Fruit fly (Drosophila melanogaster): ENCODE measurements around the gene cindr.

Gene cindr

DNA sequence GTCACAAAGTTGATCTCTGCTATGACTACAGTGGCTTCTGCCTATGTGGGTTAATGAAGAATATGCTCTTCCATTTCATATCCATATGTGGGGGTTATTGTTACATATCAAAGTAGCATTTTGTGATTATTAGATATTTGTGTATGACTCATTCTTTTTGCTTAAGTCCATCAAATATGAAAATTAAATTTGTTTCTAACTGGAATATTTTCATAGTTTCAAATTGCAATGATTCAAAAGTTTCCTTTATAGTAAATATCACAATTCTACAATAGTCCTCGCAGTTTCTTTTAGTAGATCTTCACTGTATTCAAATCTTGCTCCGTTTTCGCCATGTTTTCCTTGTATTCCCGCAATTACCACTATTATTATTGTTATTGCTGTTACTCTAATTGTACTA lies 3.2 kb upstream of the cindr start (continued):
- TF ChIP-seq dac (GFP tag; optimal IDR thresholded peaks at IDR 0.05) (peak; percentile 12), CG6808 (GFP tag; optimal IDR thresholded peaks at IDR 0.05) (peak; percentile 73), CG9139 (GFP tag; optimal IDR thresholded peaks at IDR 0.05) (no peak), Sox14 (GFP tag; optimal IDR thresholded peaks at IDR 0.05) (peak; percentile 70), CG6163 (GFP tag; IDR thresholded peaks at IDR 0.05) (peak; percentile 73), CG31627 (GFP tag; optimal IDR thresholded peaks at IDR 0.05) (peak; percentile 52), eg (GFP tag; IDR thresholded peaks at IDR 0.05) (peak; percentile 79), fd59A (GFP tag; optimal IDR thresholded peaks at IDR 0.05) (peak; percentile 58), CG11294 (GFP tag; IDR thresholded peaks at IDR 0.05) (peak; percentile 68), pdm3 (GFP tag; optimal IDR thresholded peaks at IDR 0.05) (peak; percentile 76), CG6276 (GFP tag; optimal IDR thresholded peaks at IDR 0.05) (peak; percentile 85), Eip78C (GFP tag) (peak; percentile 92), CG1621 (tag; optimal IDR thresholded peaks at IDR 0.05) (peak; percentile 20), Hr38 (GFP tag; optimal IDR thresholded peaks at IDR 0.05) (no peak), topi (GFP tag; optimal IDR thresholded peaks at IDR 0.05) (peak; percentile 44), CG3032 (tag; optimal IDR thresholded peaks at IDR 0.05) (peak; percentile 68)

DNA sequence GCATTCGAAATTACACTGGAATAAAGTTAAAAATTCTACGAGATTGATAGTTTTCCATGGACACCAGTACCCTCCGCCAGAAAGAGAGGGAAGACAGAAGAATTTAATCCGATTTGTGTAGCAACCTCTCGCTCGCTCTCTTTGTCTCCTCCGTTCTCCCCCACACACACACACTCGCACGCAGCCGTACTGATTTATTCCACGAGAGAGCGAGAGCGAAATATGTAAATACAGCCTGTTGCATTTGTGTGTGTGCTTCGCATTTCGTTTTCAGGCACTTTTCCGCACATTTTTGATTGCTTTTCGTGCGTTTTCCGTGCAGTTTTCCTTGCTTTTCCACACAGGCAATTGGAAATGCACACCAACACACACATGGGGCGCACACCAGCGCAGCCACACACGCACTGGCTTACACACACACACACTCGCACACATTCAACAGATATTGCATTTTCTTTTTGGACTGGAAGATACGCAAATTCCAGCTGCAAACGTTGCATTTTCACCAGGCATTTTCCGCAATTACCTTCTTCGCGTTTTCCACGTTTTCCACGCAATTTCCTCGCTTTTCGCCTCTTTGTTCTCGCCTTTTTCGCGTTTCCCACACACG lies 2.5 kb upstream of the cindr start:
- TF ChIP-seq Lpt (GFP tag; optimal IDR thresholded peaks at IDR 0.05) = no peak
- TF ChIP-seq Hr38 (GFP tag; optimal IDR thresholded peaks at IDR 0.05) = no peak
- no peak for TF ChIP-seq Smox (GFP tag; optimal IDR thresholded peaks at IDR 0.05)
- no peak for TF ChIP-seq fd59A (GFP tag; optimal IDR thresholded peaks at IDR 0.05)
- peak; percentile 48; the same call in 1 of the 3 replicates for TF ChIP-seq CG6163 (GFP tag; IDR thresholded peaks at IDR 0.05)
- no peak for TF ChIP-seq OdsH (GFP tag; optimal IDR thresholded peaks at IDR 0.05)
- no peak for TF ChIP-seq CG8319 (GFP tag; optimal IDR thresholded peaks at IDR 0.05)
- TF ChIP-seq CG11762 (GFP tag; optimal IDR thresholded peaks at IDR 0.05; ENCODE audit: insufficient read depth) = no peak
- TF ChIP-seq CG16779 (tag; optimal IDR thresholded peaks at IDR 0.05) = no peak
- TF ChIP-seq CG10669 (GFP tag; optimal IDR thresholded peaks at IDR 0.05) = no peak
- TF ChIP-seq ss (GFP tag; optimal IDR thresholded peaks at IDR 0.05) = peak; percentile 20 to 39
- no peak for TF ChIP-seq CG8119 (GFP tag; IDR thresholded peaks at IDR 0.05)
- TF ChIP-seq CG9139 (GFP tag; optimal IDR thresholded peaks at IDR 0.05) = peak; percentile 25
- TF ChIP-seq cyc (GFP tag; optimal IDR thresholded peaks at IDR 0.05) = no peak
- TF ChIP-seq CG15336 (GFP tag; IDR thresholded peaks at IDR 0.05) = peak; percentile 35; the same call in 1 of the 2 replicates
- no peak for TF ChIP-seq esn (GFP tag; optimal IDR thresholded peaks at IDR 0.05)
- TF ChIP-seq lz (GFP tag; optimal IDR thresholded peaks at IDR 0.05) = no peak
- TF ChIP-seq CG11902 (GFP tag; optimal IDR thresholded peaks at IDR 0.05) = no peak
- TF ChIP-seq CG4318 (GFP tag; optimal IDR thresholded peaks at IDR 0.05) = no peak
- TF ChIP-seq Hr39 (GFP tag; optimal IDR thresholded peaks at IDR 0.05) = no peak
- TF ChIP-seq CG6276 (GFP tag; optimal IDR thresholded peaks at IDR 0.05) = no peak
- no peak for TF ChIP-seq Met (GFP tag; optimal IDR thresholded peaks at IDR 0.05)
- peak; percentile 63 for TF ChIP-seq Eip78C (GFP tag)
- peak; percentile 73 for TF ChIP-seq fkh (GFP tag; optimal IDR thresholded peaks at IDR 0.05)
- TF ChIP-seq Sox15 (GFP tag; optimal IDR thresholded peaks at IDR 0.05) = no peak
- TF ChIP-seq CG6808 (GFP tag; optimal IDR thresholded peaks at IDR 0.05) = no peak
- TF ChIP-seq pdm3 (GFP tag; optimal IDR thresholded peaks at IDR 0.05) = no peak
- no peak for TF ChIP-seq spab (GFP tag; optimal IDR thresholded peaks at IDR 0.05)
- peak; percentile 5 for TF ChIP-seq CG1621 (tag; optimal IDR thresholded peaks at IDR 0.05)
- TF ChIP-seq Sox14 (GFP tag; optimal IDR thresholded peaks at IDR 0.05) = peak; percentile 66
- TF ChIP-seq Blimp-1 (GFP tag; optimal IDR thresholded peaks at IDR 0.05) = no peak
- TF ChIP-seq CG8632 (GFP tag; optimal IDR thresholded peaks at IDR 0.05) = no peak
- TF ChIP-seq Eip93F (GFP tag; optimal IDR thresholded peaks at IDR 0.05) = no peak
- TF ChIP-seq Gug (GFP tag; IDR thresholded peaks at IDR 0.05) = no peak
- no peak for TF ChIP-seq Ets96B (tag; optimal IDR thresholded peaks at IDR 0.05)
- TF ChIP-seq CG10631 (GFP tag; optimal IDR thresholded peaks at IDR 0.05) = no peak
- TF ChIP-seq salr (GFP tag; optimal IDR thresholded peaks at IDR 0.05) = no peak
- no peak for TF ChIP-seq topi (GFP tag; optimal IDR thresholded peaks at IDR 0.05)
- TF ChIP-seq Eip75B (GFP tag; optimal IDR thresholded peaks at IDR 0.05) = no peak
- TF ChIP-seq CG11294 (GFP tag; IDR thresholded peaks at IDR 0.05) = no peak
- no peak for TF ChIP-seq CG6792 (GFP tag; optimal IDR thresholded peaks at IDR 0.05)
- TF ChIP-seq CG34406 (GFP tag; optimal IDR thresholded peaks at IDR 0.05) = no peak
- TF ChIP-seq svp (GFP tag) = no peak
- no peak for TF ChIP-seq Sox102F (GFP tag; optimal IDR thresholded peaks at IDR 0.05)
- no peak for TF ChIP-seq eg (GFP tag; IDR thresholded peaks at IDR 0.05)
